Worm (Caenorhabditis elegans): Measurements from ENCODE around the gene egl-27.

DNA sequence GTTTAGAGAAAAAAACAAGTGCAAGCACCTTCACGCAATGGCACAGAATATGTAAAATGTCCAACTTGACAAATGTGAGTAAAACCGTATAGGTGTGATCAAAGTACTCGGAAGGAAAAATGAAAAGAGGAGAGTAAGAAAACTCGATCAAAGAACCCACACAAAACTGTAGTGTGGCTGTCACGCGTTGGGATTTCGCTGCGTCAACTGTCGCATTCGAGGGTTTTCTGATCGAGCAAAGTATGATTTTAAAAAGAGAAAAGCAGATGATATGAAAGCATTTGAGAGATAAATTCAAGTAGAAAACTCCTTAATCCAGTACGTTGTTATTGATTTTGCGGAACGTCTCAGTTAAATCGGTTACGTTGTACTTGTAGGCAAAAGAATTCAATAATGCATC, 57.0 kb downstream of the egl-27 start:
- TF ChIP-seq him-1 (tag; optimal IDR thresholded peaks at IDR 0.05) (no peak), dao-5 (tag; optimal IDR thresholded peaks at IDR 0.05) (no peak), W03F9.2 (tag; optimal IDR thresholded peaks at IDR 0.05) (no peak)
